Worm (Caenorhabditis elegans) whole organism, young adult: ENCODE data around the gene srv-24.

Experiments used
- B0035.1 ChIP-seq: sonication (generic microtip); optimal IDR thresholded peaks from 2 replicates; lab custom pipeline; 2016; ENCODE audit warnings: missing genetic modification characterization, mild to moderate bottlenecking, missing compliant biosample characterization, missing genotype, missing genetic modification reagents
- B0261.1 ChIP-seq: sonication (generic microtip); optimal IDR thresholded peaks from 2 replicates; lab custom pipeline; 2016; ENCODE audit warnings: mild to moderate bottlenecking, missing genetic modification characterization, moderate library complexity, missing compliant biosample characterization
- F37B4.10 ChIP-seq: fragments of 200-800 bp; sonication (Bioruptor generic); IDR thresholded peaks from 2 replicates; pipeline ENCODE4 v1.3.6; 2022; ENCODE audit warnings: missing genetic modification characterization, missing compliant biosample characterization
- F49E8.2 ChIP-seq: sonication (generic microtip); optimal IDR thresholded peaks from 3 replicates; lab custom pipeline; 2017; ENCODE audit warnings: missing genetic modification characterization, mild to moderate bottlenecking, missing compliant biosample characterization, antibody characterized with exemption, moderate library complexity; ENCODE audit not compliant: insufficient read depth
- Y53F4B.3 ChIP-seq: fragments of 200-800 bp; sonication (Bioruptor generic); IDR thresholded peaks from 2 replicates; pipeline ENCODE4 v1.3.6; 2022; ENCODE audit warnings: missing genetic modification reagents, missing genetic modification characterization, missing compliant biosample characterization
- dpff-1 ChIP-seq: sonication (generic microtip); optimal IDR thresholded peaks from 2 replicates; lab custom pipeline; 2017; ENCODE audit warnings: mild to moderate bottlenecking, missing genetic modification characterization, missing compliant biosample characterization
- egrh-3 ChIP-seq: fragments of 200-800 bp; sonication (Bioruptor generic); IDR thresholded peaks from 2 replicates; pipeline ENCODE4 v1.3.6; 2022; ENCODE audit warnings: missing genetic modification reagents, missing genetic modification characterization, missing compliant biosample characterization
- hlh-12 ChIP-seq: sonication (generic microtip); optimal IDR thresholded peaks from 2 replicates; lab custom pipeline; 2016; ENCODE audit warnings: missing genetic modification characterization, missing compliant biosample characterization
- let-526 ChIP-seq: fragments of 200-800 bp; sonication (Bioruptor generic); IDR thresholded peaks from 2 replicates; pipeline ENCODE4 v1.3.6; 2022; ENCODE audit warnings: missing genetic modification reagents, missing genetic modification characterization, missing compliant biosample characterization
- nhr-179 ChIP-seq: sonication (generic microtip); optimal IDR thresholded peaks from 2 replicates; lab custom pipeline; 2016; ENCODE audit warnings: mild to moderate bottlenecking, missing genetic modification characterization, missing compliant biosample characterization
- nhr-80 ChIP-seq: sonication (generic microtip); optimal IDR thresholded peaks from 2 replicates; lab custom pipeline; 2016; ENCODE audit warnings: missing genetic modification characterization, missing compliant biosample characterization
- pbrm-1 ChIP-seq: fragments of 200-800 bp; sonication (Bioruptor generic); IDR thresholded peaks from 2 replicates; pipeline ENCODE4 v1.3.6; 2022; ENCODE audit warnings: missing genetic modification reagents, missing genetic modification characterization, missing compliant biosample characterization
- snpc-3.4 ChIP-seq: sonication (generic microtip); optimal IDR thresholded peaks from 2 replicates; lab custom pipeline; 2017; ENCODE audit warnings: missing genetic modification characterization, mild to moderate bottlenecking, missing compliant biosample characterization, antibody characterized with exemption, moderate library complexity, missing genotype, missing genetic modification reagents

srv-24 gene

DNA sequence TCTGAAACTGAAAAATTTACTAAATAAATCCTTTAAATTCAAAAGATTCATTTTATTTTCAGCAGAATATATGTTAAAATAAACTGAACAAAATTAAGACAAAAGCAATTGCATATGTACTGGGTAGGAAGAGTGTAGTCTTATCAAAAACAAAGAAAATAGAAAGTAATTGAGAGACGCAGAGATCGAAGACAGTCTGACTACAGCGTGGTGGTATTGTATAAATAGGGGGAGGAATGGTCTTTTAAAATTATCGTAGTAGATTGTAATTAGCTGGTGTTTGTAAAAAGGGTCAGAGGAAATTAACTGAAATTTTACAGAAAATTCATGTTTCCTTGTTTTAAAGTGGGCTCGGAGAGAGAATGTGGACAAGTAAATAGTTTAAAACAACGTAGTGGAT is 42.2 kb downstream of the srv-24 start, which contains the start of gene acox-3:
Gene acox-3 (minus strand): TSS at position 7 of the 400 bp plus-strand sequence.
- TF ChIP-seq nhr-80 (tag; lab: Kevin White, UChicago), result peak; percentile 18
- no peak for TF ChIP-seq B0035.1 (tag; lab: Kevin White, UChicago)

DNA sequence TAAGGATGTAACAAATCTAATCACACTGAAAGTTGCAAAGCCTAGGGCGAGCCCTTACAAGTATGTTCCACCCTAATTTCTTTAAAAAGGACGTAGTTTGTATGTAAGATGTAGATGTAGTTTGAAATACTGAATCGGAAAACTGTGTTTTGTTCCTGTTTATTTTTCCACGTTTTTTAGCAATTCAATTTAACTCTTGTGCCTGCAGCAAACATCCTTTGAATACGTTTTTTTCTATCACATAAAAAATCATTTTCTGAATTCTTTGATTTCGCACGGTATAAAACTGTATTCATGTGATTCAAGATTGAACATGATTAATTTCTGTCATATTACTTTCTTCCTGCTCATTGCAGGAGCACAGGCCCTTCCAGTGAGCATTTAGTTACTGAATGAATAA is 50.6 kb downstream of the srv-24 start, which contains the start of gene F58F9.9:
Gene F58F9.9 (plus strand): TSS at position 301 of the 400 bp plus-strand sequence.
- TF ChIP-seq Y53F4B.3 (GFP tag; lab: Robert Waterston, UW) (no peak), snpc-3.4 (tag; lab: Kevin White, UChicago) (no peak), F49E8.2 (tag; lab: Kevin White, UChicago) (no peak), hlh-12 (no peak), dpff-1 (tag; lab: Kevin White, UChicago) (no peak), pbrm-1 (GFP tag; lab: Robert Waterston, UW) (no peak), let-526 (GFP tag; lab: Robert Waterston, UW) (no peak), egrh-3 (GFP tag; lab: Robert Waterston, UW) (no peak), F37B4.10 (GFP tag; lab: Robert Waterston, UW) (no peak), B0261.1 (tag; lab: Kevin White, UChicago) (no peak), nhr-179 (tag; lab: Kevin White, UChicago) (no peak)
